Worm (Caenorhabditis elegans) whole organism, late embryonic: Measurements from ENCODE around the gene cest-5.2.

Source experiments
- C38D4.7 ChIP-seq: fragments of 200-800 bp; sonication (Bioruptor generic); optimal IDR thresholded peaks from 2 replicates; lab custom pipeline; 2018; ENCODE audit warnings: mild to moderate bottlenecking, missing genetic modification characterization, moderate library complexity, missing compliant biosample characterization
- elt-2 ChIP-seq: sonication (generic microtip); optimal IDR thresholded peaks from 2 replicates; lab custom pipeline; 2016; ENCODE audit warnings: missing genetic modification reagents, missing genetic modification characterization, missing compliant biosample characterization

ce11 chrIV:6664336-6664735 is 36.6 kb upstream of the cest-5.2 start:
- TF ChIP-seq elt-2 (tag; lab: Kevin White, UChicago), result no peak
- TF ChIP-seq C38D4.7 (GFP tag; lab: Kevin White, UChicago), result no peak
